Fruit fly (Drosophila melanogaster): ENCODE data around the gene CG32241.

Gene CG32241

dm6 chr3L:4477656-4478254 is 11.3 kb upstream of the CG32241 start:
- no peak for TF ChIP-seq CG17801 (GFP tag; optimal IDR thresholded peaks at IDR 0.05; ENCODE audit: partially characterized antibody)

dm6 chr3L:4475704-4476103 is 9.3 kb upstream of the CG32241 start:
- TF ChIP-seq CG17801 (GFP tag; optimal IDR thresholded peaks at IDR 0.05; ENCODE audit: partially characterized antibody): no peak

dm6 chr3L:4474946-4475470 is 8.6 kb upstream of the CG32241 start:
- TF ChIP-seq CG17801 (GFP tag; optimal IDR thresholded peaks at IDR 0.05; ENCODE audit: partially characterized antibody): peak; percentile 86

dm6 chr3L:4472768-4473167 is 6.3 kb upstream of the CG32241 start, which contains the start of gene CG11349:
TSS of gene CG11349 (plus strand) at chr3L:4473068.
- no peak for TF ChIP-seq CG17801 (GFP tag; optimal IDR thresholded peaks at IDR 0.05; ENCODE audit: partially characterized antibody)

DNA sequence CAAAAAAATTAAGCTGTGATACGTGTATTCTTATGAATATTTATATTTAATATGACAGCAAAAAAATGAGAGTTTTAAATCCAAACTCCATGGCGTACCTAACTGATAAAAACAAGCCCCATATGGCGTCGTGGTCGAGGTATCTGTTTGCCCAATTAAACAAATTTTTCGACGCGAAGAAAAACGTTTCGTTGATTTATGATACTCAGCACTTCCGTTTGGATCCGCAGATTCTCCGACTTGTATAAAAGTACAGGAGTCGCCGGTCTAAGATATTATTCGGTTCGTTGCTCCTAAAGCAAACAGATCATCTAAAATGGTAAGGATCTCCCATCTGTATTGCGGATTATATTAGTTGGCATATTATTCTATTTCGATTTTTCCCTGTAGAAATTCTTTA is 5.0 kb upstream of the CG32241 start, which contains the start of gene CG32248:
Gene CG32248, plus strand, starts transcription at position 301 of the 400 bp plus-strand sequence.
- TF ChIP-seq CG17801 (GFP tag; optimal IDR thresholded peaks at IDR 0.05; ENCODE audit: partially characterized antibody): no peak

DNA sequence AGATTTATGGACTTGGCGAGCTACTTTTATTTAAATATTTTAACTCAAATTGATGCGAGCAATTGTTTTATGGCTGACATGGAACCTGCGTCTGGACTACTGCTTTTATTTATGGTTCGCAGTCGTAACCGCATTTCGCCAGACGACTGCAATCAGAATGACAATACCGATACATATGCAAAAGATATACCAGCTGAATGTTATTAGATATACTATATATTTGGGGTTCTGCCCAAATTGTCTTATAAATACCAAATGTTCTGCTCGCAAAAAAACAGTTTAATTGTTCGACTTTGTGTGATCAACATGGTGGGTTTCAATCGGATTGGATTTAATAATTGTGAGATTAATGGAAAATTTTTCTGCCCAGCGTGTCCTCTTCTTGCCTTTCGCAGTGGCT is 3.3 kb upstream of the CG32241 start, which contains the start of gene CG32249:
Gene CG32249, plus strand, starts transcription at position 301 of the 400 bp plus-strand sequence.
- no peak for TF ChIP-seq CG17801 (GFP tag; optimal IDR thresholded peaks at IDR 0.05; ENCODE audit: partially characterized antibody)

DNA sequence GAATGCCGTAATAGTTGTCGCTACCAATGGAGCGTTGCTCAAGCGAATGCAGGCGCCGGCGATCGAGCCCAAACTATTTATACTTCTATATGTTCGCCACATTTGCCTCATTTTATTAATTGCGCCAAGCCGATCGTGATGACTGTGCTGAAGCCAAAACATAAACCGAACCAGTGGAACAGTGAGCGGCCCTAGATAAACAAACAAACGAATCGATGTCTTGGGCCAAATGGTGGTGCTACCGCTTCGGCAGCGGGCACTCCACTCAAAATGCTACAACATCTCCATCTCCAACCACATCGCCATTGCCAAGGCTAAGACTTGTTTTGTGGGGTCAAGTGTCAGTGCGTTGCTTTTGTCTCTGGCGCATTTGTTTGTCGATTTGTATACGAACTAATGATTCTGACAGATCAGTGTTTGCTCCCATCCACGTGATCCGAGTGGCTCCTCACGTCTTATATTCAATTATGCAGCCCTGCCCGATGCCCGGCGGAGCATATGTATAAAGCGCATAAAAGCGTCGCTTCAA is 2.6 kb downstream of the CG32241 start, which contains the start of gene CG15024:
Gene CG15024, minus strand, starts transcription at position 51 of the 529 bp plus-strand sequence.
- TF ChIP-seq CG17801 (GFP tag; optimal IDR thresholded peaks at IDR 0.05; ENCODE audit: partially characterized antibody): no peak

- no peak for TF ChIP-seq CG17801 (GFP tag; optimal IDR thresholded peaks at IDR 0.05; ENCODE audit: partially characterized antibody)
Measured at dm6 chr3L:4461454-4462045, 4.9 kb downstream of the CG32241 start, which contains the start of gene CG15023. TSS of gene CG15023 (minus strand) at chr3L:4461504.

- no peak for TF ChIP-seq CG17801 (GFP tag; optimal IDR thresholded peaks at IDR 0.05; ENCODE audit: partially characterized antibody)
Measured at dm6 chr3L:4460307-4461088, 5.9 kb downstream of the CG32241 start, which contains the start of gene CG15022. TSS of gene CG15022 (minus strand) at chr3L:4460317.

- TF ChIP-seq CG17801 (GFP tag; optimal IDR thresholded peaks at IDR 0.05; ENCODE audit: partially characterized antibody): no peak
Measured at dm6 chr3L:4458063-4458462, 8.4 kb downstream of the CG32241 start, which contains the start of gene CG11345. TSS of gene CG11345 (minus strand) at chr3L:4458163.

dm6 chr3L:4447229-4447628 is 19.2 kb downstream of the CG32241 start:
- TF ChIP-seq CG17801 (GFP tag; optimal IDR thresholded peaks at IDR 0.05; ENCODE audit: partially characterized antibody): no peak

DNA sequence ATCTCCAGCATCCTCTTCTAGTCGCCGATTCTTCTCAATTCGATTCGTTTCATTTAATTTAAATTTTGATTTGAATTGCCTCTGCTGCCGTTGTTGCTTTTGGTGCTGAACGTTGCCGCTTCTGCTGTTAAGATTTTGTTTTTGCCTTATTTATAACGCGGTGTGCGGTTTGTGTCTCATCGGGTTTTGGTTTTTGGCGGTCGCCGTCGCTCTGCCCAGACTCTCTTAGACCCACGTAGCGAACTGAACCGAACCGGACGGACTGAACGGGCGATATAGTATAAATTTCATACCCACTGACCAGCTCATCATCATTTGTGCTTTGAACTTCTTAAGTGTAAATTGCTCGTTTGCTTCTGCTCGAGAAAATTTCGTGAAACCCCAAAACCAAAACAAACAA is 20.2 kb downstream of the CG32241 start, which contains the start of gene CG12607:
Gene CG12607, plus strand, starts transcription at position 301 of the 400 bp plus-strand sequence.
- TF ChIP-seq CG17801 (GFP tag; optimal IDR thresholded peaks at IDR 0.05; ENCODE audit: partially characterized antibody): no peak

dm6 chr3L:4445824-4446223 is 20.6 kb downstream of the CG32241 start:
- TF ChIP-seq CG17801 (GFP tag; optimal IDR thresholded peaks at IDR 0.05; ENCODE audit: partially characterized antibody): no peak

DNA sequence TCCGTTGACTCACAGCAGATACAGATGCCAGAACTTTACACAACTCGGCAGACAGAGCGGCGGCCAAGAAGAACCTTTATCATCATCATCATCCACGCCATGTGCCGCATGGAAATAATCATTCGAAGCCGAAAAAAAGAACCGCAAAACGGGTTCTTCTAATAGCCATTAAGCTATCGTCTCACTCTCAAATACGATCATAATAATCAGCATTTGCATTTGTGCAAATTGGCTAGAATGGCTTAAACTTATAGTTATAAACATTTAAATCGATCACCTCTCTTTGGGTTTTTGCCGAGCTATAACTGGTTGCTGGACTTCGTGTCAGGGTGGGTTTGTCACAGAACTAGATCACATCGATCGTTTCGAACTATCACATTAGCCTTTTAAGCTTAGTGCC is 24.3 kb downstream of the CG32241 start:
- TF ChIP-seq CG17801 (GFP tag; optimal IDR thresholded peaks at IDR 0.05; ENCODE audit: partially characterized antibody): no peak

- no peak for TF ChIP-seq CG17801 (GFP tag; optimal IDR thresholded peaks at IDR 0.05; ENCODE audit: partially characterized antibody)
Measured at dm6 chr3L:4440153-4440552, 26.3 kb downstream of the CG32241 start.
